Worm (Caenorhabditis elegans): ENCODE measurements around the gene F40G12.6.

- no peak for TF ChIP-seq ceh-79 (tag; optimal IDR thresholded peaks at IDR 0.05)
- no peak for TF ChIP-seq Y53G8AR.9 (GFP tag; conservative IDR thresholded peaks at IDR 0.05)
- no peak for TF ChIP-seq pbrm-1 (GFP tag; IDR thresholded peaks at IDR 0.05)
- no peak for TF ChIP-seq let-607 (tag; optimal IDR thresholded peaks at IDR 0.05)
These were observed 47.3 kb upstream of the F40G12.6 start, which contains the start of gene F47B8.14 for ce11 chrV:14320246-14320645.
